Worm (Caenorhabditis elegans) whole organism, L4 larva: ENCODE results near the gene C56G2.4.

Source experiments
- F26F4.8 ChIP-seq: fragments of 200-800 bp; sonication (Bioruptor generic); conservative IDR thresholded peaks from 2 replicates; pipeline ENCODE4 v1.3.6; 2022; ENCODE audit warnings: missing genetic modification characterization, missing compliant biosample characterization
- F37D6.2 ChIP-seq: sonication (generic microtip); optimal IDR thresholded peaks from 2 replicates; lab custom pipeline; 2016; ENCODE audit warnings: mild to moderate bottlenecking, missing genetic modification characterization, missing compliant biosample characterization
- F49E8.2 ChIP-seq: sonication (generic microtip); optimal IDR thresholded peaks from 2 replicates; lab custom pipeline; 2016; ENCODE audit warnings: missing compliant biosample characterization, mild to moderate bottlenecking, missing genetic modification characterization, borderline replicate concordance
- R02D3.7 ChIP-seq: fragments of 150-350 bp; sonication (generic microtip); optimal IDR thresholded peaks from 3 replicates; lab custom pipeline; 2014; ENCODE audit warnings: missing biosample characterization, missing genetic modification characterization
- T26A8.4 ChIP-seq: fragments of 200-800 bp; sonication (Bioruptor generic); IDR thresholded peaks from 2 replicates; pipeline ENCODE4 v1.3.6; 2022; ENCODE audit warnings: missing genetic modification characterization, missing compliant biosample characterization
- Y105C5A.15 ChIP-seq: fragments of 200-800 bp; sonication (Bioruptor generic); IDR thresholded peaks from 2 replicates; pipeline ENCODE4 v1.3.6; 2022; ENCODE audit warnings: missing genetic modification characterization, missing compliant biosample characterization
- Y5F2A.4 ChIP-seq: fragments of 200-800 bp; sonication (Bioruptor generic); optimal IDR thresholded peaks from 2 replicates; lab custom pipeline; 2018; ENCODE audit warnings: mild to moderate bottlenecking, missing genetic modification characterization, missing compliant biosample characterization
- ZK337.2 ChIP-seq: fragments of 200-800 bp; sonication (Bioruptor generic); IDR thresholded peaks from 2 replicates; pipeline ENCODE4 v1.3.6; 2022; ENCODE audit warnings: missing genetic modification reagents, missing genetic modification characterization, missing compliant biosample characterization
- aha-1 ChIP-seq: fragments of 150-350 bp; peaks from one replicate; lab custom pipeline; 2014; ENCODE audit warnings: missing biosample characterization, missing genetic modification characterization
- ceh-44 ChIP-seq: fragments of 200-800 bp; sonication (Bioruptor generic); IDR thresholded peaks from 2 replicates; pipeline ENCODE4 v1.3.6; 2022; ENCODE audit warnings: missing genetic modification reagents, missing genetic modification characterization, missing compliant biosample characterization
- ces-1 ChIP-seq: fragments of 150-350 bp; sonication (generic microtip); optimal IDR thresholded peaks from 4 replicates; lab custom pipeline; 2014; ENCODE audit warnings: missing biosample characterization, missing genetic modification reagents, missing genetic modification characterization
- cey-2 ChIP-seq: sonication (generic microtip); optimal IDR thresholded peaks from 3 replicates; lab custom pipeline; 2017; ENCODE audit warnings: missing genetic modification characterization, mild to moderate bottlenecking, missing compliant biosample characterization, antibody characterized with exemption, borderline replicate concordance; ENCODE audit not compliant: insufficient read depth
- ctbp-1 ChIP-seq: fragments of 200-800 bp; sonication (Bioruptor generic); IDR thresholded peaks from 2 replicates; pipeline ENCODE4 v1.3.6; 2022; ENCODE audit warnings: missing genetic modification reagents, missing genetic modification characterization, missing compliant biosample characterization
- daf-19 ChIP-seq: fragments of 200-800 bp; sonication (Bioruptor generic); conservative IDR thresholded peaks from 2 replicates; pipeline ENCODE4 v1.3.6; 2022; ENCODE audit warnings: missing genetic modification characterization, missing compliant biosample characterization
- dmd-6 ChIP-seq: fragments of 200-800 bp; sonication (Bioruptor generic); IDR thresholded peaks from 2 replicates; pipeline ENCODE4 v1.3.6; 2022; ENCODE audit warnings: missing genetic modification reagents, missing genetic modification characterization, missing compliant biosample characterization
- dmd-8 ChIP-seq: fragments of 200-800 bp; sonication (Bioruptor generic); IDR thresholded peaks from 2 replicates; pipeline ENCODE4 v1.3.6; 2022; ENCODE audit warnings: missing genetic modification characterization, missing compliant biosample characterization
- duxl-1 ChIP-seq: sonication (generic microtip); optimal IDR thresholded peaks from 2 replicates; lab custom pipeline; 2016; ENCODE audit warnings: mild to moderate bottlenecking, missing genetic modification characterization, moderate library complexity, missing compliant biosample characterization; ENCODE audit not compliant: poor library complexity
- fkh-10 ChIP-seq: fragments of 150-350 bp; optimal IDR thresholded peaks from 2 replicates; lab custom pipeline; 2014; ENCODE audit warnings: missing biosample characterization, missing genetic modification reagents, missing genetic modification characterization
- hif-1 ChIP-seq, 2 experiments: sonication (generic microtip); optimal IDR thresholded peaks; 2 replicates each; lab custom pipeline; 2016 to 2017; ENCODE audit warnings: missing compliant biosample characterization in 2 of 2, missing genetic modification characterization in 2 of 2, missing genetic modification reagents in 2 of 2, missing genotype in 2 of 2, mild to moderate bottlenecking in 1 of 2
- hlh-30 ChIP-seq: sonication (generic microtip); optimal IDR thresholded peaks from 2 replicates; lab custom pipeline; 2017; ENCODE audit warnings: antibody characterized with exemption, mild to moderate bottlenecking, missing genetic modification characterization, missing compliant biosample characterization; ENCODE audit not compliant: insufficient read depth
- hmg-1.1 ChIP-seq: fragments of 200-800 bp; sonication (Bioruptor generic); IDR thresholded peaks from 2 replicates; pipeline ENCODE4 v1.3.6; 2022; ENCODE audit warnings: missing genetic modification reagents, missing genetic modification characterization, missing compliant biosample characterization
- lim-7 ChIP-seq: fragments of 200-800 bp; sonication (Bioruptor generic); IDR thresholded peaks from 2 replicates; pipeline ENCODE4 v1.3.6; 2022; ENCODE audit warnings: missing genetic modification characterization, missing compliant biosample characterization
- lin-1 ChIP-seq: fragments of 200-800 bp; sonication (Bioruptor generic); IDR thresholded peaks from 2 replicates; pipeline ENCODE4 v1.3.6; 2022; ENCODE audit warnings: missing genetic modification reagents, missing genetic modification characterization, missing compliant biosample characterization
- lin-13 ChIP-seq: fragments of 150-350 bp; optimal IDR thresholded peaks from 2 replicates; lab custom pipeline; 2014; ENCODE audit warnings: missing biosample characterization, missing genetic modification reagents, missing genetic modification characterization
- lin-15B ChIP-seq: fragments of 150-350 bp; sonication (generic microtip); optimal IDR thresholded peaks from 3 replicates; lab custom pipeline; 2014; ENCODE audit warnings: missing biosample characterization, missing genetic modification characterization
- lsy-2 ChIP-seq, 2 experiments: fragments of 150-350 bp in 1 of 2; sonication (generic microtip) in 1 of 2; optimal IDR thresholded peaks; 2 replicates each; lab custom pipeline; 2014 to 2017; ENCODE audit warnings: missing biosample characterization in 2 of 2, missing genetic modification characterization in 2 of 2
- mdl-1 ChIP-seq, 2 experiments: fragments of 150-350 bp in 1 of 2; sonication (generic microtip) in 1 of 2; optimal IDR thresholded peaks; 2 replicates each; lab custom pipeline; 2014 to 2017; ENCODE audit warnings: missing biosample characterization in 2 of 2, missing genetic modification characterization in 2 of 2
- mdt-29 ChIP-seq: fragments of 200-800 bp; sonication (Bioruptor generic); IDR thresholded peaks from 2 replicates; pipeline ENCODE4 v1.3.6; 2022; ENCODE audit warnings: missing genetic modification reagents, missing genetic modification characterization, missing compliant biosample characterization
- nhr-11 ChIP-seq: fragments of 150-350 bp; optimal IDR thresholded peaks from 2 replicates; lab custom pipeline; 2014; ENCODE audit warnings: missing biosample characterization, missing genetic modification characterization
- nhr-42 ChIP-seq: fragments of 200-800 bp; sonication (Bioruptor generic); IDR thresholded peaks from 2 replicates; pipeline ENCODE4 v1.3.6; 2022; ENCODE audit warnings: missing genetic modification characterization, missing compliant biosample characterization
- nhr-76 ChIP-seq: fragments of 150-350 bp; optimal IDR thresholded peaks from 2 replicates; lab custom pipeline; 2014; ENCODE audit warnings: missing biosample characterization, missing genetic modification characterization
- nhr-77 ChIP-seq: fragments of 150-350 bp; optimal IDR thresholded peaks from 2 replicates; lab custom pipeline; 2014; ENCODE audit warnings: missing biosample characterization, missing genetic modification characterization
- pha-4 ChIP-seq, 2 experiments: fragments of 150-350 bp in 1 of 2; fragments of 200-800 bp in 1 of 2; sonication (Bioruptor generic) in 1 of 2; IDR thresholded peaks in 1 of 2; optimal IDR thresholded peaks in 1 of 2; 2 replicates each; pipeline versions ENCODE4 v1.3.6 to Lab custom; 2014 to 2022; ENCODE audit warnings: missing genetic modification characterization in 2 of 2, missing genetic modification reagents in 2 of 2, missing biosample characterization in 1 of 2, missing compliant biosample characterization in 1 of 2
- rbr-2 ChIP-seq: sonication (generic microtip); optimal IDR thresholded peaks from 2 replicates; lab custom pipeline; 2016; ENCODE audit warnings: missing genotype, missing genetic modification characterization, missing compliant biosample characterization
- sdz-12 ChIP-seq: fragments of 200-800 bp; sonication (Bioruptor generic); optimal IDR thresholded peaks from 2 replicates; lab custom pipeline; 2018; ENCODE audit warnings: mild to moderate bottlenecking, missing genetic modification characterization, missing compliant biosample characterization
- skn-1 ChIP-seq: fragments of 150-350 bp; optimal IDR thresholded peaks from 2 replicates; lab custom pipeline; 2014; ENCODE audit warnings: missing biosample characterization, missing genetic modification characterization
- spr-1 ChIP-seq: sonication (generic microtip); optimal IDR thresholded peaks from 2 replicates; lab custom pipeline; 2016; ENCODE audit warnings: mild to moderate bottlenecking, missing genetic modification characterization, missing compliant biosample characterization
- spr-3 ChIP-seq: fragments of 200-800 bp; sonication (Bioruptor generic); optimal IDR thresholded peaks from 2 replicates; lab custom pipeline; 2018; ENCODE audit warnings: mild to moderate bottlenecking, missing genetic modification characterization, missing compliant biosample characterization
- tag-97 ChIP-seq: fragments of 200-800 bp; sonication (Bioruptor generic); IDR thresholded peaks from 2 replicates; pipeline ENCODE4 v1.3.6; 2022; ENCODE audit warnings: missing genetic modification characterization, missing compliant biosample characterization
- unc-62 ChIP-seq, 3 experiments: fragments of 150-350 bp in 1 of 3; sonication (generic microtip); optimal IDR thresholded peaks in 2 of 3; peaks in 1 of 3; 1 replicate in 1 of 3; 2 replicates in 2 of 3; lab custom pipeline; 2014 to 2017; ENCODE audit warnings: missing biosample characterization in 3 of 3, missing genetic modification characterization in 3 of 3, missing genetic modification reagents in 3 of 3, missing genotype in 1 of 3
- vab-7 ChIP-seq: fragments of 200-800 bp; sonication (Bioruptor generic); IDR thresholded peaks from 2 replicates; pipeline ENCODE4 v1.3.6; 2022; ENCODE audit warnings: missing genetic modification reagents, missing genetic modification characterization, missing compliant biosample characterization
- zag-1 ChIP-seq: fragments of 150-350 bp; optimal IDR thresholded peaks from 2 replicates; lab custom pipeline; 2014; ENCODE audit warnings: missing biosample characterization, missing genetic modification characterization
- zip-2 ChIP-seq: fragments of 150-350 bp; optimal IDR thresholded peaks from 2 replicates; lab custom pipeline; 2014; ENCODE audit warnings: missing biosample characterization, missing genetic modification characterization

Gene C56G2.4

ce11 chrIII:6348578-6348977, 17.0 kb downstream of the C56G2.4 start (continued):
- no peak for TF ChIP-seq lin-13 (GFP tag; lab: Kevin White, UChicago)

DNA sequence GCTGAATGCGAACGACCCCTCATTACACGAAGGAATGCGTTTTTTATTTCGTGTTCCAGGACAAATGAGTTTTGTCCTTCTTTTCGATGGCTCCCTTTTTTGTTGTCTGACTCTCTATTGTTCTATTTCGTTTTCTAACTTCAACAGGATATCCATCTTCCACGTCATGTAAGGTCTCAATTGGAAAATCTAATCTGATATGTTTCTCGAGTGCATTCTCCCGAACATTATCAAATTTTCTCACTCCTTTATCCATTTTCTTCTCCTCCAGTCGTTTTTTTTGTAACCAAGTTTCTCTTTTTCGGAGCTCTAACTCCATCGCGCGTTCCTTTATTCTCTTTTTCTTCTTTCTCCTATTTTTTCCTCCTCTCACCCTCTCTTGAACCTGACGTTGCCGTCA, 18.9 kb downstream of the C56G2.4 start:
- no peak for TF ChIP-seq ceh-44 (GFP tag; lab: Robert Waterston, UW)
- no peak for TF ChIP-seq spr-1 (tag; lab: Kevin White, UChicago)
- no peak for TF ChIP-seq spr-3 (GFP tag; lab: Kevin White, UChicago)
- no peak for TF ChIP-seq Y105C5A.15 (GFP tag; lab: Robert Waterston, UW)
- no peak for TF ChIP-seq Y5F2A.4 (GFP tag; lab: Kevin White, UChicago)
- TF ChIP-seq ces-1 (GFP tag; lab: Kevin White, UChicago): peak; percentile 91
- peak; percentile 17 for TF ChIP-seq rbr-2
- no peak for TF ChIP-seq nhr-76
- no peak for TF ChIP-seq hif-1 (tag; optimal IDR thresholded peaks at IDR 0.05; lab: Kevin White, UChicago)
- no peak for TF ChIP-seq cey-2 (tag; lab: Kevin White, UChicago)
- TF ChIP-seq nhr-77: no peak
- TF ChIP-seq ctbp-1 (GFP tag; lab: Robert Waterston, UW): peak; percentile 65; the same call in 1 of the 2 replicates
- no peak for TF ChIP-seq F49E8.2 (tag; lab: Kevin White, UChicago)
- no peak for TF ChIP-seq dmd-8
- TF ChIP-seq vab-7 (GFP tag; lab: Robert Waterston, UW): no peak
- no peak for TF ChIP-seq ZK337.2 (GFP tag; lab: Robert Waterston, UW)
- peak in 1 of 2 experiments; percentile 15 for TF ChIP-seq lsy-2 (tag; optimal IDR thresholded peaks at IDR 0.05; lab: Kevin White, UChicago)
- peak; percentile 73 for TF ChIP-seq fkh-10
- TF ChIP-seq F26F4.8: no peak
- TF ChIP-seq aha-1 (tag; lab: Kevin White, UChicago): no peak
- no peak for TF ChIP-seq lin-15B (tag; lab: Kevin White, UChicago)
- no peak for TF ChIP-seq daf-19 (GFP tag; lab: Robert Waterston, UW)
- TF ChIP-seq zip-2 (tag; lab: Kevin White, UChicago): no peak
- no peak for TF ChIP-seq sdz-12 (GFP tag; lab: Kevin White, UChicago)
- no peak for TF ChIP-seq tag-97 (GFP tag; lab: Robert Waterston, UW)
- no peak for TF ChIP-seq T26A8.4 (GFP tag; lab: Robert Waterston, UW)

DNA sequence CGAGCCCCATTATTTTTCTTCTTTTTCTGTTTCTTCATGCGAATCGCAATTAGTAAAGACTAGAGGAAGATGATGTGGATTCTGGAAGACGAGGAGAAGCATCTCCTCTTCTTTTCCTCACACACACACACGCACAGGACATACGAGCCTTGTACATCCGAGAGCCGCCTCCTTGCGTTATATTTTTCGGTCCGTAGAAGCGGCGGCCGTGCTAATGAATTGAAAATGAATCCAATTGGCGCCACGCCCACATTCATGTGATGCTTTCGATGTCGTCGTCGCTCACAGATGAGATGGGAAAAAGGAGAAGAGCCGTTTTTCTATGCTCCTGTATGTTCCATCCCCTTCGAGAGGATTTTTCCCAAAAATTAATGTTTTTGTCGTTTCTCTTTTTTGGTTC, 19.9 kb downstream of the C56G2.4 start:
- TF ChIP-seq unc-62 (GFP tag; optimal IDR thresholded peaks at IDR 0.05 in 1 of 2; lab: Kevin White, UChicago) (peak in 1 of 2 experiments; percentile 53), unc-62 (tag; optimal IDR thresholded peaks at IDR 0.05; lab: Kevin White, UChicago) (no peak), hmg-1.1 (GFP tag; lab: Robert Waterston, UW) (0 out of 2 replicates have a peak, but pooled peaks have one; percentile 10), aha-1 (tag; lab: Kevin White, UChicago) (peak; percentile 61), F37D6.2 (tag; lab: Kevin White, UChicago) (no peak), vab-7 (GFP tag; lab: Robert Waterston, UW) (0 out of 2 replicates have a peak, but pooled peaks have one; percentile 7), lin-13 (GFP tag; lab: Kevin White, UChicago) (no peak), hlh-30 (tag; lab: Kevin White, UChicago) (peak; percentile 7), R02D3.7 (no peak), dmd-6 (no peak), nhr-11 (no peak)

DNA sequence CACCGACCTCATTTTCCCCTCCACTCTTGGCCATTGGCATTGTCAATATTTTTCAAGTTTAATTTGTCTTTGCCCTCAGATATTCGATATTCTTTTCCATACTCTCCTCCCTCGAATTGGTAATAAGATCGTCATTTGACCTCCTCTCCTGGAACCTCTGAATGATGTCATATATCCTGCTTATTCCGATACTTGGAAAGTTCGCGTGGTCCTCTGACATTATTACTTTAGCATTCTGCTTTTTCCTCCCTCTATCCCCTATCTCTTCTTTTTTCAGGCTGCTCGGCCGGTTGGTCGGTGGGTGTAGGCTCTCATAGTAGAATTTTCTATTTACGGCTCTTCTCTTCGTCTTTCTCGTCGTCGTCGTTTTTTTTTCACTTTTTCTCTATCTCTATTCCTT, 20.9 kb downstream of the C56G2.4 start:
- TF ChIP-seq lin-1 (GFP tag; lab: Robert Waterston, UW) (no peak), ZK337.2 (GFP tag; lab: Robert Waterston, UW) (no peak), skn-1 (tag; lab: Kevin White, UChicago) (no peak), mdl-1 (tag; optimal IDR thresholded peaks at IDR 0.05; lab: Kevin White, UChicago) (peak in 1 of 2 experiments; percentile 5), aha-1 (tag; lab: Kevin White, UChicago) (peak; percentile 94), mdt-29 (GFP tag; lab: Robert Waterston, UW) (no peak), duxl-1 (no peak), rbr-2 (peak; percentile 39), fkh-10 (peak; percentile 87), ctbp-1 (GFP tag; lab: Robert Waterston, UW) (peak; percentile 57; the same call in 1 of the 2 replicates), lsy-2 (tag; optimal IDR thresholded peaks at IDR 0.05; lab: Kevin White, UChicago) (peak in 1 of 2 experiments; percentile 12), F37D6.2 (tag; lab: Kevin White, UChicago) (peak; percentile 6), hlh-30 (tag; lab: Kevin White, UChicago) (peak; percentile 23), ces-1 (GFP tag; lab: Kevin White, UChicago) (peak; percentile 34), nhr-42 (GFP tag; lab: Robert Waterston, UW) (no peak), zag-1 (tag; lab: Kevin White, UChicago) (peak; percentile 12), pha-4 (GFP tag; IDR thresholded peaks at IDR 0.05; lab: Robert Waterston, UW) (no peak), pha-4 (tag; optimal IDR thresholded peaks at IDR 0.05; lab: Kevin White, UChicago) (no peak), lim-7 (GFP tag; lab: Robert Waterston, UW) (no peak), unc-62 (GFP tag; optimal IDR thresholded peaks at IDR 0.05 in 1 of 2; lab: Kevin White, UChicago) (no peak), unc-62 (tag; optimal IDR thresholded peaks at IDR 0.05; lab: Kevin White, UChicago) (no peak)
